Worm (Caenorhabditis elegans): ENCODE data around the gene F36G9.13.

Gene F36G9.13

ce11 chrV:16036166-16036565 lies 53.1 kb downstream of the F36G9.13 start, which contains the start of gene T10C6.10:
TSS of gene T10C6.10 (plus strand) at chrV:16036413.
- TF ChIP-seq mdl-1 (tag; optimal IDR thresholded peaks at IDR 0.05) = no peak
- TF ChIP-seq efl-1 (optimal IDR thresholded peaks at IDR 0.05) = no peak
- TF ChIP-seq efl-1 (GFP tag; optimal IDR thresholded peaks at IDR 0.05 in 1 of 2) = peak in 1 of 2 experiments; percentile 45
- TF ChIP-seq hlh-17 (GFP tag; optimal IDR thresholded peaks at IDR 0.05; ENCODE audit: borderline replicate concordance) = no peak
- TF ChIP-seq blmp-1 (tag; optimal IDR thresholded peaks at IDR 0.05) = no peak

All from whole organism, L1 larva.